Fruit fly (Drosophila melanogaster) Kc167 (cell line): ENCODE measurements around the gene Lcp65Ad.

Experiments used
- h ChIP-seq: fragments of >200 bp; optimal IDR thresholded peaks from 3 replicates; lab custom pipeline; 2018; ENCODE audit warnings: missing external identifiers
- insv ChIP-seq: fragments of >200 bp; optimal IDR thresholded peaks from 3 replicates; lab custom pipeline; 2018; ENCODE audit warnings: missing external identifiers

- TF ChIP-seq insv (lab: Kevin White, UChicago): no peak
- no peak for TF ChIP-seq h (lab: Kevin White, UChicago)
Observed at dm6 chr3L:6106717-6107116, 36.5 kb upstream of the Lcp65Ad start.
